Fruit fly (Drosophila melanogaster) whole organism, embryonic: ENCODE measurements around the gene CG7650.

Source experiments
- BEAF-32 ChIP-seq: fragments of 200-800 bp; sonication (Bioruptor generic); optimal IDR thresholded peaks from 3 replicates; lab custom pipeline; 2017; ENCODE audit warnings: missing biosample characterization, missing genetic modification characterization, mild to moderate bottlenecking, moderate library complexity, missing genetic modification reagents
- Blimp-1 ChIP-seq: fragments of 200-800 bp; sonication (Bioruptor generic); optimal IDR thresholded peaks from 3 replicates; lab custom pipeline; 2018; ENCODE audit warnings: missing biosample characterization, missing genetic modification characterization, mild to moderate bottlenecking, moderate library complexity, missing genetic modification reagents
- BtbVII ChIP-seq: fragments of 200-800 bp; sonication (Bioruptor generic); optimal IDR thresholded peaks from 3 replicates; lab custom pipeline; 2017; ENCODE audit warnings: missing biosample characterization, mild to moderate bottlenecking, missing genetic modification characterization
- CG11560 ChIP-seq: fragments of 200-800 bp; sonication (Bioruptor generic); IDR thresholded peaks from 3 replicates; pipeline ENCODE4 v1.3.6; 2022; ENCODE audit warnings: missing biosample characterization, missing genetic modification characterization
- CG1233 ChIP-seq: fragments of 200-800 bp; sonication (Bioruptor generic); optimal IDR thresholded peaks from 4 replicates; lab custom pipeline; 2018; ENCODE audit warnings: missing biosample characterization, mild to moderate bottlenecking, missing genetic modification characterization
- CG15269 ChIP-seq: fragments of 200-800 bp; sonication (Bioruptor generic); optimal IDR thresholded peaks from 2 replicates; lab custom pipeline; 2018; ENCODE audit warnings: missing biosample characterization, mild to moderate bottlenecking, missing genetic modification characterization, moderate library complexity
- CG16815 ChIP-seq: fragments of 200-800 bp; sonication (Bioruptor generic); optimal IDR thresholded peaks from 3 replicates; lab custom pipeline; 2017; ENCODE audit warnings: missing biosample characterization, mild to moderate bottlenecking, missing genetic modification characterization
- CG17186 ChIP-seq: fragments of 200-800 bp; sonication (Bioruptor generic); optimal IDR thresholded peaks from 3 replicates; lab custom pipeline; 2017; ENCODE audit warnings: missing biosample characterization, missing genetic modification reagents, missing genetic modification characterization
- CG17568 ChIP-seq: fragments of 200-800 bp; sonication (Bioruptor generic); optimal IDR thresholded peaks from 2 replicates; lab custom pipeline; 2018; ENCODE audit warnings: missing biosample characterization, mild to moderate bottlenecking, missing genetic modification characterization, moderate library complexity
- CG1832 ChIP-seq: fragments of 200-800 bp; sonication (Bioruptor generic); optimal IDR thresholded peaks from 2 replicates; lab custom pipeline; 2017; ENCODE audit warnings: missing biosample characterization, mild to moderate bottlenecking, missing genetic modification characterization, inconsistent platforms
- CG18476 ChIP-seq: fragments of 200-800 bp; sonication (Bioruptor generic); optimal IDR thresholded peaks from 2 replicates; lab custom pipeline; 2016; ENCODE audit warnings: missing biosample characterization, mild to moderate bottlenecking, missing genetic modification characterization
- CG31224 ChIP-seq: fragments of 200-800 bp; sonication (Bioruptor generic); IDR thresholded peaks from 2 replicates; pipeline ENCODE4 v1.3.6; 2022; ENCODE audit warnings: missing biosample characterization, missing genetic modification characterization
- CG33557 ChIP-seq: fragments of 200-800 bp; sonication (Bioruptor generic); optimal IDR thresholded peaks from 2 replicates; lab custom pipeline; 2019; ENCODE audit warnings: missing biosample characterization, mild to moderate bottlenecking, missing genetic modification characterization, moderate library complexity
- CG34376 ChIP-seq: fragments of 200-800 bp; sonication (Bioruptor generic); optimal IDR thresholded peaks from 2 replicates; lab custom pipeline; 2018; ENCODE audit warnings: missing biosample characterization, mild to moderate bottlenecking, missing genetic modification characterization
- CG3838 ChIP-seq: fragments of 200-800 bp; sonication (Bioruptor generic); optimal IDR thresholded peaks from 3 replicates; lab custom pipeline; 2016; ENCODE audit warnings: missing biosample characterization, missing genetic modification characterization
- CG4328 ChIP-seq: fragments of 200-800 bp; sonication (Bioruptor generic); optimal IDR thresholded peaks from 3 replicates; lab custom pipeline; 2017; ENCODE audit warnings: missing biosample characterization, missing genetic modification reagents, missing genetic modification characterization
- CG5245 ChIP-seq: fragments of 200-800 bp; sonication (Bioruptor generic); optimal IDR thresholded peaks from 3 replicates; lab custom pipeline; 2016; ENCODE audit warnings: missing biosample characterization, missing genetic modification characterization
- CG7357 ChIP-seq: fragments of 200-800 bp; sonication (Bioruptor generic); IDR thresholded peaks from 3 replicates; pipeline ENCODE4 v1.3.6; 2022; ENCODE audit warnings: missing biosample characterization, missing genetic modification characterization
- CG9609 ChIP-seq: fragments of 200-800 bp; sonication (Bioruptor generic); optimal IDR thresholded peaks from 3 replicates; lab custom pipeline; 2016; ENCODE audit warnings: missing biosample characterization, missing genetic modification characterization
- CG9817 ChIP-seq: fragments of 200-800 bp; sonication (Bioruptor generic); optimal IDR thresholded peaks from 2 replicates; lab custom pipeline; 2018; ENCODE audit warnings: missing biosample characterization, mild to moderate bottlenecking, missing genetic modification characterization, moderate library complexity
- CHES-1-like ChIP-seq: fragments of 200-800 bp; sonication (Bioruptor generic); optimal IDR thresholded peaks from 2 replicates; lab custom pipeline; 2016; ENCODE audit warnings: missing biosample characterization, missing genetic modification characterization
- Doc3 ChIP-seq: fragments of 200-800 bp; sonication (Bioruptor generic); IDR thresholded peaks from 3 replicates; pipeline ENCODE4 v1.3.6; 2022; ENCODE audit warnings: missing biosample characterization, missing genetic modification characterization; ENCODE audit not compliant: partially characterized antibody
- Ets65A ChIP-seq: fragments of 200-800 bp; sonication (Bioruptor generic); peaks from one replicate; lab custom pipeline; 2016; ENCODE audit warnings: missing biosample characterization, missing genetic modification characterization
- GATAe ChIP-seq: fragments of 200-800 bp; sonication (Bioruptor generic); conservative IDR thresholded peaks from 2 replicates; pipeline ENCODE4 v1.3.6; 2022; ENCODE audit warnings: missing biosample characterization, missing genetic modification characterization
- HLH54F ChIP-seq: fragments of 200-800 bp; sonication (Bioruptor generic); optimal IDR thresholded peaks from 3 replicates; lab custom pipeline; 2016; ENCODE audit warnings: missing biosample characterization, missing genetic modification characterization
- Hey ChIP-seq: fragments of 200-800 bp; sonication (Bioruptor generic); optimal IDR thresholded peaks from 3 replicates; lab custom pipeline; 2018; ENCODE audit warnings: missing biosample characterization, mild to moderate bottlenecking, missing genetic modification characterization
- Hsf ChIP-seq: fragments of 200-800 bp; sonication (Bioruptor generic); optimal IDR thresholded peaks from 3 replicates; lab custom pipeline; 2016; ENCODE audit warnings: missing biosample characterization, missing genetic modification characterization
- Lim3 ChIP-seq: fragments of 200-800 bp; sonication (Bioruptor generic); IDR thresholded peaks from 2 replicates; pipeline ENCODE4 v1.3.6; 2022; ENCODE audit warnings: missing biosample characterization, missing genetic modification characterization
- MESR4 ChIP-seq: fragments of 200-800 bp; sonication (Bioruptor generic); optimal IDR thresholded peaks from 2 replicates; lab custom pipeline; 2018; ENCODE audit warnings: missing biosample characterization, mild to moderate bottlenecking, missing genetic modification characterization, moderate library complexity
- NK7.1 ChIP-seq: fragments of 200-800 bp; sonication (Bioruptor generic); optimal IDR thresholded peaks from 3 replicates; lab custom pipeline; 2016; ENCODE audit warnings: missing biosample characterization, missing genetic modification characterization
- NfI ChIP-seq: fragments of 200-800 bp; sonication (Bioruptor generic); optimal IDR thresholded peaks from 3 replicates; lab custom pipeline; 2018; ENCODE audit warnings: missing biosample characterization, mild to moderate bottlenecking, missing genetic modification characterization, moderate library complexity
- Optix ChIP-seq: fragments of 200-800 bp; sonication (Bioruptor generic); IDR thresholded peaks from 3 replicates; pipeline ENCODE4 v1.3.6; 2022; ENCODE audit warnings: missing biosample characterization, missing genetic modification characterization
- Rfx ChIP-seq: fragments of 200-800 bp; sonication (Bioruptor generic); IDR thresholded peaks from 2 replicates; pipeline ENCODE4 v1.3.6; 2022; ENCODE audit warnings: missing biosample characterization, missing genetic modification characterization
- Sin3A ChIP-seq: fragments of >200 bp; optimal IDR thresholded peaks from 2 replicates; lab custom pipeline; 2018
- ab ChIP-seq: fragments of 200-800 bp; sonication (Bioruptor generic); optimal IDR thresholded peaks from 2 replicates; lab custom pipeline; 2016; ENCODE audit warnings: missing biosample characterization, missing genetic modification characterization
- abd-A ChIP-seq: fragments of 200-800 bp; sonication (Bioruptor generic); optimal IDR thresholded peaks from 3 replicates; lab custom pipeline; 2019; ENCODE audit warnings: missing biosample characterization, mild to moderate bottlenecking, missing genetic modification characterization, moderate library complexity
- ara ChIP-seq: fragments of 200-800 bp; sonication (Bioruptor generic); IDR thresholded peaks from 2 replicates; pipeline ENCODE4 v1.3.6; 2022; ENCODE audit warnings: missing biosample characterization, missing genetic modification characterization
- bcd ChIP-seq: fragments of 200-800 bp; sonication (Bioruptor generic); optimal IDR thresholded peaks from 2 replicates; lab custom pipeline; 2017; ENCODE audit warnings: missing biosample characterization, mild to moderate bottlenecking, missing genetic modification characterization
- br ChIP-seq: fragments of >200 bp; optimal IDR thresholded peaks from 2 replicates; lab custom pipeline; 2017
- ci ChIP-seq: fragments of 200-800 bp; sonication (Bioruptor generic); IDR thresholded peaks from 3 replicates; pipeline ENCODE4 v1.3.6; 2022; ENCODE audit warnings: missing biosample characterization, missing genetic modification characterization
- dati ChIP-seq: fragments of 200-800 bp; sonication (Bioruptor generic); IDR thresholded peaks from 2 replicates; pipeline ENCODE4 v1.3.6; 2022; ENCODE audit warnings: missing biosample characterization, missing genetic modification characterization
- dimm ChIP-seq: fragments of 200-800 bp; sonication (Bioruptor generic); IDR thresholded peaks from 2 replicates; pipeline ENCODE4 v1.3.6; 2022; ENCODE audit warnings: missing biosample characterization, missing genetic modification characterization
- fd102C ChIP-seq: fragments of 200-800 bp; sonication (Bioruptor generic); optimal IDR thresholded peaks from 2 replicates; lab custom pipeline; 2018; ENCODE audit warnings: missing biosample characterization, mild to moderate bottlenecking, missing genetic modification characterization, moderate library complexity
- grn ChIP-seq: fragments of 200-800 bp; sonication (Bioruptor generic); optimal IDR thresholded peaks from 3 replicates; lab custom pipeline; 2017; ENCODE audit warnings: missing biosample characterization, missing genetic modification characterization
- kay ChIP-seq: fragments of 200-800 bp; sonication (Bioruptor generic); optimal IDR thresholded peaks from 2 replicates; lab custom pipeline; 2016; ENCODE audit warnings: missing biosample characterization, missing genetic modification characterization
- nmo ChIP-seq: fragments of 200-800 bp; sonication (Bioruptor generic); optimal IDR thresholded peaks from 2 replicates; lab custom pipeline; 2018; ENCODE audit warnings: missing biosample characterization, mild to moderate bottlenecking, missing genetic modification characterization, moderate library complexity
- rib ChIP-seq: fragments of 200-800 bp; sonication (Bioruptor generic); IDR thresholded peaks from 2 replicates; pipeline ENCODE4 v1.3.6; 2022; ENCODE audit warnings: missing biosample characterization, missing genetic modification characterization
- tgo ChIP-seq: fragments of 200-800 bp; sonication (Bioruptor generic); IDR thresholded peaks from 3 replicates; pipeline ENCODE4 v1.3.6; 2022; ENCODE audit warnings: missing biosample characterization, missing genetic modification characterization
- zfh2 ChIP-seq: fragments of 200-800 bp; sonication (Bioruptor generic); optimal IDR thresholded peaks from 2 replicates; lab custom pipeline; 2016; ENCODE audit warnings: missing biosample characterization, missing genetic modification characterization

Gene CG7650

DNA sequence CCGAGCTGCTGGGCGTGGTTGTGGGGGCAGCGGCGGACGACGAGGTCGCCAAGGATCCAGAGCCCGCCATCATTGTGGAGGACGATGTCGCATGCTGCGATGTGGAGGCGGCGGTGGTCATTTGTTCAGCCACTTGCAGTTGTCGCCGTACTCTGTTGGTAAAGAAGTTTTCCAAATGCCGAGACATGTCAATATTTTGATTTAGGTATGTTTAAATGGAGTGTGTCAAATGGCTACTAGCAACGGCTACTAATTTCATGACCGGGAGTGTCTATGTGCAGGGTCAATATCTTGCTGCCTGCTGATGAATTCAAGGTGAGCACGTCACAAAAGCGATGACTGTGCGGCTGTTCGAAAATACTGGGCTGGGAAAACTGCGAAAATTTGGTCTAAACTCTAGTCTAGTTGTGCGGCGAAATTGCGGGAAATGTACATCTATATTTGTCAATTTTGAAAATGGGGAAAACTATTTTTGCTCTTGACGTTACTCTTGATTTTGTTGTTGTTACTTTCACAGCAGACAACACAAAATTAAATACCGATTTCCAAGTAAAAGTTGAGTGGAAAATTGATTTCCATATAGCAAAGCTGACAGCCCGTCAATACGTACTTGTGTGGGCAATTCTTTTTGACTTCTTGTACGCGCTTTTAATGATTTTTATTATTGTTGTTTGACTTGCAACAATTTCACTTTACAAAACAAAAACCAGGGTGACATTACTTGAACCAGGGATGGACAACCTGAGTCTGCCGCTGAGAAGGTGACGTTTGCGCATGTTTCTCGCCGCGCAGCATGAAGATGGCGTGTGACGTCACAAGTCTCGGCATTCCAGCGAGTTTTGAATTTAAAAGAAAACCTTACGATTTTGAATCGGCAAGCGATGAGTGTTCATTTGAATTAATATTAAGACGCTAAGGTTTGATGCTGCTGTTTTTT is 22.5 kb downstream of the CG7650 start, which contains the start of gene CG7656 (continued):
- peak; percentile 86 for TF ChIP-seq CG17186
- peak; percentile 54; the same call in 1 of the 2 replicates for TF ChIP-seq CG31224 (GFP tag; lab: Robert Waterston, UW)
- peak; percentile 89 for TF ChIP-seq CHES-1-like (GFP tag; lab: Kevin White, UChicago)
- TF ChIP-seq Doc3 (GFP tag; lab: Robert Waterston, UW) = 0 out of 3 replicates have a peak, but pooled peaks have one; percentile 22
- TF ChIP-seq Rfx = peak; percentile 85
- TF ChIP-seq Sin3A (lab: Kevin White, UChicago) = peak; percentile 23
- no peak for TF ChIP-seq dimm (GFP tag; lab: Robert Waterston, UW)
- TF ChIP-seq MESR4 = peak; percentile 89
- TF ChIP-seq Hsf = peak; percentile 74
- no peak for TF ChIP-seq CG18476 (GFP tag; lab: Kevin White, UChicago)
- TF ChIP-seq Hey (tag; lab: Kevin White, UChicago) = no peak
- TF ChIP-seq ara (GFP tag; lab: Robert Waterston, UW) = peak; percentile 48; the same call in 1 of the 2 replicates
- TF ChIP-seq CG15269 = peak; percentile 20
- peak; percentile 50 for TF ChIP-seq CG34376 (GFP tag; lab: Kevin White, UChicago)
- TF ChIP-seq CG1832 = no peak
- no peak for TF ChIP-seq grn (GFP tag; lab: Kevin White, UChicago)
- peak; percentile 49 for TF ChIP-seq CG9817 (tag; lab: Kevin White, UChicago)
- no peak for TF ChIP-seq BtbVII (GFP tag; lab: Kevin White, UChicago)
- TF ChIP-seq CG5245 (GFP tag; lab: Kevin White, UChicago) = peak; percentile 52
- peak; percentile 48; the same call in 2 of the 3 replicates for TF ChIP-seq Optix
- TF ChIP-seq abd-A (tag; lab: Kevin White, UChicago) = no peak
- TF ChIP-seq GATAe (GFP tag; lab: Robert Waterston, UW) = no peak
- peak; percentile 73 for TF ChIP-seq NfI
- TF ChIP-seq Lim3 (GFP tag; lab: Robert Waterston, UW) = no peak
- TF ChIP-seq HLH54F (GFP tag; lab: Kevin White, UChicago) = peak; percentile 82
- peak; percentile 10 for TF ChIP-seq BEAF-32 (GFP tag; lab: Kevin White, UChicago)
- TF ChIP-seq CG33557 = peak; percentile 28
- peak; percentile 96 for TF ChIP-seq Ets65A (GFP tag; lab: Kevin White, UChicago)
- TF ChIP-seq NK7.1 (GFP tag; lab: Kevin White, UChicago) = peak; percentile 33
- no peak for TF ChIP-seq Blimp-1 (GFP tag; lab: Kevin White, UChicago)
- TF ChIP-seq nmo = peak; percentile 32
- TF ChIP-seq ab (GFP tag; lab: Kevin White, UChicago) = peak; percentile 60
- TF ChIP-seq CG3838 (GFP tag; lab: Kevin White, UChicago) = peak; percentile 85
- peak; percentile 71 for TF ChIP-seq CG9609
- peak; percentile 74 for TF ChIP-seq kay
- no peak for TF ChIP-seq br
- peak; percentile 2 for TF ChIP-seq fd102C (GFP tag; lab: Kevin White, UChicago)
- no peak for TF ChIP-seq CG17568 (GFP tag; lab: Kevin White, UChicago)
- TF ChIP-seq CG16815 (GFP tag; lab: Kevin White, UChicago) = peak; percentile 47
- TF ChIP-seq dati (GFP tag; lab: Robert Waterston, UW) = no peak
- TF ChIP-seq ci = peak; percentile 82
- TF ChIP-seq tgo = no peak
- no peak for TF ChIP-seq CG4328
- TF ChIP-seq CG7357 (GFP tag; lab: Robert Waterston, UW) = no peak
- no peak for TF ChIP-seq CG1233 (GFP tag; lab: Kevin White, UChicago)
- no peak for TF ChIP-seq CG11560
- peak; percentile 82 for TF ChIP-seq zfh2
- peak; percentile 32 for TF ChIP-seq bcd (GFP tag; lab: Kevin White, UChicago)
- peak; percentile 27; the same call in 1 of the 2 replicates for TF ChIP-seq rib (GFP tag; lab: Robert Waterston, UW)
